Fruit fly (Drosophila melanogaster) whole organism, pupa: ENCODE data around the gene CG11307.

Experiments used
- CG10348 ChIP-seq: fragments of 200-800 bp; sonication (Bioruptor generic); IDR thresholded peaks from 2 replicates; pipeline ENCODE4 v1.3.6; 2022; ENCODE audit warnings: missing biosample characterization, missing genetic modification characterization
- CG12605 ChIP-seq: fragments of 200-800 bp; sonication (Bioruptor generic); IDR thresholded peaks from 2 replicates; pipeline ENCODE4 v1.3.6; 2022; ENCODE audit warnings: missing biosample characterization, missing genetic modification characterization
- CG13204 ChIP-seq: fragments of 200-800 bp; sonication (Bioruptor generic); optimal IDR thresholded peaks from 2 replicates; lab custom pipeline; 2018; ENCODE audit warnings: missing biosample characterization, mild to moderate bottlenecking, missing genetic modification characterization, moderate library complexity
- CG14655 ChIP-seq: fragments of 200-800 bp; sonication (Bioruptor generic); optimal IDR thresholded peaks from 3 replicates; lab custom pipeline; 2017; ENCODE audit warnings: mild to moderate bottlenecking, missing biosample characterization, missing genetic modification reagents, missing genetic modification characterization
- CG15710 ChIP-seq: fragments of 200-800 bp; sonication (Bioruptor generic); optimal IDR thresholded peaks from 2 replicates; lab custom pipeline; 2018; ENCODE audit warnings: missing biosample characterization, mild to moderate bottlenecking, missing genetic modification characterization, moderate library complexity
- CG17806 ChIP-seq: fragments of 200-800 bp; sonication (Bioruptor generic); optimal IDR thresholded peaks from 2 replicates; lab custom pipeline; 2018; ENCODE audit warnings: missing biosample characterization, mild to moderate bottlenecking, missing genetic modification characterization, moderate library complexity
- CG32121 ChIP-seq: fragments of 200-800 bp; sonication (Bioruptor generic); IDR thresholded peaks from 2 replicates; pipeline ENCODE4 v1.3.6; 2022; ENCODE audit warnings: missing biosample characterization, missing genetic modification characterization
- CG34367 ChIP-seq: fragments of 200-800 bp; sonication (Bioruptor generic); optimal IDR thresholded peaks from 2 replicates; lab custom pipeline; 2018; ENCODE audit warnings: missing biosample characterization, mild to moderate bottlenecking, missing genetic modification characterization
- CG4496 ChIP-seq: fragments of 200-800 bp; sonication (Bioruptor generic); IDR thresholded peaks from 3 replicates; pipeline ENCODE4 v1.3.6; 2022; ENCODE audit warnings: missing biosample characterization, missing genetic modification characterization
- CG8159 ChIP-seq: fragments of 200-800 bp; sonication (Bioruptor generic); optimal IDR thresholded peaks from 3 replicates; lab custom pipeline; 2018; ENCODE audit warnings: missing biosample characterization, mild to moderate bottlenecking, missing genetic modification characterization, moderate library complexity
- CG8301 ChIP-seq: fragments of 200-800 bp; sonication (Bioruptor generic); optimal IDR thresholded peaks from 2 replicates; lab custom pipeline; 2018; ENCODE audit warnings: missing biosample characterization, mild to moderate bottlenecking, missing genetic modification characterization
- CG9948 ChIP-seq: fragments of 200-800 bp; sonication (Bioruptor generic); optimal IDR thresholded peaks from 2 replicates; lab custom pipeline; 2018; ENCODE audit warnings: missing biosample characterization, mild to moderate bottlenecking, missing genetic modification characterization, moderate library complexity
- D1 ChIP-seq: fragments of 200-800 bp; sonication (Bioruptor generic); optimal IDR thresholded peaks from 2 replicates; lab custom pipeline; 2018; ENCODE audit warnings: missing biosample characterization, mild to moderate bottlenecking, missing genetic modification characterization, moderate library complexity
- EcR ChIP-seq: fragments of 200-800 bp; sonication (Bioruptor generic); optimal IDR thresholded peaks from 3 replicates; lab custom pipeline; 2019; ENCODE audit warnings: missing biosample characterization, missing genetic modification characterization, mild to moderate bottlenecking, moderate library complexity, missing genetic modification reagents
- Ets98B ChIP-seq: fragments of 200-800 bp; sonication (Bioruptor generic); IDR thresholded peaks from 2 replicates; pipeline ENCODE4 v1.3.6; 2022; ENCODE audit warnings: missing biosample characterization, missing genetic modification characterization
- Pif1A ChIP-seq: fragments of 200-800 bp; sonication (Bioruptor generic); optimal IDR thresholded peaks from 3 replicates; lab custom pipeline; 2016; ENCODE audit warnings: missing biosample characterization, missing genetic modification characterization
- Pif1B ChIP-seq: fragments of 200-800 bp; sonication (Bioruptor generic); optimal IDR thresholded peaks from 3 replicates; lab custom pipeline; 2016; ENCODE audit warnings: missing biosample characterization, missing genetic modification characterization
- Snoo ChIP-seq: fragments of 200-800 bp; sonication (Bioruptor generic); optimal IDR thresholded peaks from 3 replicates; lab custom pipeline; 2017; ENCODE audit warnings: missing biosample characterization, mild to moderate bottlenecking, missing genetic modification characterization, inconsistent platforms
- fd96Ca ChIP-seq: fragments of 200-800 bp; sonication (Bioruptor generic); IDR thresholded peaks from 3 replicates; pipeline ENCODE4 v1.3.6; 2022; ENCODE audit warnings: missing biosample characterization, missing genetic modification characterization
- gl ChIP-seq: fragments of 200-800 bp; sonication (Bioruptor generic); optimal IDR thresholded peaks from 2 replicates; lab custom pipeline; 2018; ENCODE audit warnings: missing biosample characterization, mild to moderate bottlenecking, missing genetic modification characterization
- rn ChIP-seq: fragments of 200-800 bp; sonication (Bioruptor generic); IDR thresholded peaks from 2 replicates; pipeline ENCODE4 v1.3.6; 2022; ENCODE audit warnings: missing biosample characterization, missing genetic modification characterization

CG11307 gene

dm6 chr3L:21639059-21639458 is 21.6 kb downstream of the CG11307 start, which contains the start of gene CG32445:
CG32445 (plus strand) TSS chr3L:21639359.
- no peak for TF ChIP-seq fd96Ca
- TF ChIP-seq Ets98B (GFP tag; lab: Robert Waterston, UW), result no peak
- no peak for TF ChIP-seq Pif1B
- TF ChIP-seq CG9948 (tag; lab: Kevin White, UChicago), result no peak
- TF ChIP-seq CG32121 (GFP tag; lab: Robert Waterston, UW), result no peak
- TF ChIP-seq EcR (GFP tag; lab: Kevin White, UChicago), result no peak
- TF ChIP-seq CG8159 (tag; lab: Kevin White, UChicago), result no peak
- TF ChIP-seq rn (GFP tag; lab: Robert Waterston, UW), result no peak
- TF ChIP-seq Pif1A (GFP tag; lab: Kevin White, UChicago), result no peak
- TF ChIP-seq Snoo, result no peak
- TF ChIP-seq gl (tag; lab: Kevin White, UChicago), result no peak
- TF ChIP-seq CG34367, result no peak
- no peak for TF ChIP-seq CG13204
- TF ChIP-seq CG4496 (GFP tag; lab: Robert Waterston, UW), result no peak
- TF ChIP-seq CG15710, result no peak
- no peak for TF ChIP-seq CG14655 (GFP tag; lab: Kevin White, UChicago)

dm6 chr3L:21640815-21641214 is 23.4 kb downstream of the CG11307 start, which contains the start of gene Atox1:
Atox1 (plus strand) TSS chr3L:21640995.
- peak; percentile 29; the same call in 1 of the 3 replicates for TF ChIP-seq fd96Ca
- peak; percentile 37 for TF ChIP-seq gl (tag; lab: Kevin White, UChicago)
- no peak for TF ChIP-seq Pif1A (GFP tag; lab: Kevin White, UChicago)
- TF ChIP-seq CG34367, result peak; percentile 14
- TF ChIP-seq CG32121 (GFP tag; lab: Robert Waterston, UW), result no peak; the same call in 1 of the 2 replicates
- TF ChIP-seq CG13204, result no peak
- TF ChIP-seq Pif1B, result no peak
- TF ChIP-seq CG15710, result peak; percentile 17
- no peak for TF ChIP-seq CG14655 (GFP tag; lab: Kevin White, UChicago)
- no peak for TF ChIP-seq CG8301 (tag; lab: Kevin White, UChicago)
- peak; percentile 16 for TF ChIP-seq CG17806 (tag; lab: Kevin White, UChicago)
- TF ChIP-seq Snoo, result peak; percentile 7
- no peak for TF ChIP-seq D1
- no peak for TF ChIP-seq CG9948 (tag; lab: Kevin White, UChicago)
- TF ChIP-seq EcR (GFP tag; lab: Kevin White, UChicago), result peak; percentile 58
- no peak for TF ChIP-seq rn (GFP tag; lab: Robert Waterston, UW)
- TF ChIP-seq CG12605 (GFP tag; lab: Robert Waterston, UW), result peak; percentile 51; the same call in 1 of the 2 replicates
- no peak for TF ChIP-seq Ets98B (GFP tag; lab: Robert Waterston, UW)
- TF ChIP-seq CG8159 (tag; lab: Kevin White, UChicago), result peak; percentile 17
- TF ChIP-seq CG4496 (GFP tag; lab: Robert Waterston, UW), result peak; percentile 64; the same call in 2 of the 3 replicates
- no peak for TF ChIP-seq CG10348 (GFP tag; lab: Robert Waterston, UW)

- TF ChIP-seq CG17806 (tag; lab: Kevin White, UChicago) (no peak), Pif1B (no peak), Snoo (no peak)
Observed at dm6 chr3L:21642908-21643572, 25.6 kb downstream of the CG11307 start.

- TF ChIP-seq CG10348 (GFP tag; lab: Robert Waterston, UW) (no peak), CG32121 (GFP tag; lab: Robert Waterston, UW) (no peak), CG13204 (peak; percentile 69), CG4496 (GFP tag; lab: Robert Waterston, UW) (peak; percentile 41; the same call in 2 of the 3 replicates), Ets98B (GFP tag; lab: Robert Waterston, UW) (no peak), EcR (GFP tag; lab: Kevin White, UChicago) (peak; percentile 91), CG8159 (tag; lab: Kevin White, UChicago) (no peak), CG17806 (tag; lab: Kevin White, UChicago) (no peak), D1 (no peak), fd96Ca (no peak), CG34367 (no peak)
- TF ChIP-seq, all 21 proteins: peak for 3
Observed at dm6 chr3L:21644176-21644575, 26.8 kb downstream of the CG11307 start.

dm6 chr3L:21644607-21645006 is 27.2 kb downstream of the CG11307 start, which contains the start of gene CG43980:
CG43980 (plus strand) TSS chr3L:21644958.
- TF ChIP-seq CG15710 (no peak), Pif1B (no peak), CG13204 (no peak)

dm6 chr3L:21645878-21646277 is 28.5 kb downstream of the CG11307 start:
- TF ChIP-seq CG13204, result no peak
- TF ChIP-seq Ets98B (GFP tag; lab: Robert Waterston, UW), result no peak
- TF ChIP-seq CG10348 (GFP tag; lab: Robert Waterston, UW), result no peak
- no peak for TF ChIP-seq fd96Ca
- TF ChIP-seq CG8301 (tag; lab: Kevin White, UChicago), result no peak
- TF ChIP-seq Pif1A (GFP tag; lab: Kevin White, UChicago), result no peak
- TF ChIP-seq Snoo, result no peak
- no peak for TF ChIP-seq rn (GFP tag; lab: Robert Waterston, UW)

- no peak for TF ChIP-seq CG15710
- TF ChIP-seq CG8159 (tag; lab: Kevin White, UChicago), result no peak
- TF ChIP-seq CG34367, result no peak
- TF ChIP-seq gl (tag; lab: Kevin White, UChicago), result no peak
- no peak for TF ChIP-seq CG14655 (GFP tag; lab: Kevin White, UChicago)
- TF ChIP-seq CG17806 (tag; lab: Kevin White, UChicago), result no peak
Observed at dm6 chr3L:21647853-21648252, 30.4 kb downstream of the CG11307 start.
